Worm (Caenorhabditis elegans): Measurements from ENCODE around the gene C04B4.4.
"Not testable (repeated sequence)": the region's sequence is repeated elsewhere in the genome, so short reads cannot be mapped to it uniquely, and the experiment has no call there.

DNA sequence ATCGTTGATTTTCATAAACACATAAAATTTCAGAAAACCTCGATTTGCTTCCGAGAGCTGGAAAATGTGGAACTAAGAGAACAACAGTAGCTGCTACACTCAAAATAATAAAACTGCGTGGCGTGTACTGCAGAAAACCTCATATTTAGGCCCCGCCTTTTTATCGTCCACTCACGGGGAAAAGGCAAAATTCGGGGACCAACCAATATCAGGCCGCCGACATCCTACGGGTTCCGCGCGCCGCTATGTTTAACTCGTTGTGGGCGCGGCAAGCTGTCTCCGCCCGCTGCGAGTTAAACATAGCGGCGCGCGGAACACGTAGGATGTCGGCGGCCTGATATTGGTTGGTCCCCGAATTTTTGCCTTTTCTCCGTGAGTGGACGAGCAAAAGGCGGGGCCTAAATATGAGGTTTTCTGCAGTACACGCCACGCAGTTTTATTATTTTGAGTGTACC is 17.4 kb downstream of the C04B4.4 start, which contains the start of gene F17A2.16:
- TF ChIP-seq lsy-2 (tag; optimal IDR thresholded peaks at IDR 0.05); mab-5 (tag; optimal IDR thresholded peaks at IDR 0.05); unc-62 (GFP tag; optimal IDR thresholded peaks at IDR 0.05); ces-1 (GFP tag; optimal IDR thresholded peaks at IDR 0.05); nhr-12 (tag; optimal IDR thresholded peaks at IDR 0.05); blmp-1 (tag; optimal IDR thresholded peaks at IDR 0.05); ztf-11 (tag; optimal IDR thresholded peaks at IDR 0.05): not testable (repeated sequence)
